Worm (Caenorhabditis elegans): Measurements from ENCODE around the gene C01B10.3.

- TF ChIP-seq ces-1 (GFP tag; optimal IDR thresholded peaks at IDR 0.05): no peak
- no peak for TF ChIP-seq M03D4.4 (tag; optimal IDR thresholded peaks at IDR 0.05)
- no peak for TF ChIP-seq unc-39 (tag; optimal IDR thresholded peaks at IDR 0.05)
- TF ChIP-seq pha-4 (tag; optimal IDR thresholded peaks at IDR 0.05): no peak
- TF ChIP-seq nhr-76 (tag; optimal IDR thresholded peaks at IDR 0.05): no peak
- no peak for TF ChIP-seq snpc-4 (tag; optimal IDR thresholded peaks at IDR 0.05)
- no peak for TF ChIP-seq mep-1 (tag; optimal IDR thresholded peaks at IDR 0.05)
- TF ChIP-seq ztf-11 (tag; optimal IDR thresholded peaks at IDR 0.05): no peak
- TF ChIP-seq unc-62 (GFP tag; optimal IDR thresholded peaks at IDR 0.05): peak; percentile 16
- no peak for TF ChIP-seq nhr-12 (tag; optimal IDR thresholded peaks at IDR 0.05)
- no peak for TF ChIP-seq mab-5 (tag; optimal IDR thresholded peaks at IDR 0.05)
- no peak for TF ChIP-seq lin-32 (GFP tag; optimal IDR thresholded peaks at IDR 0.05)
Measured at ce11 chrIV:6655747-6656146, 34.6 kb upstream of the C01B10.3 start.
